Worm (Caenorhabditis elegans) whole organism, late embryonic: ENCODE measurements around the gene C44B12.9.

ENCODE experiments used
- T23F11.4 ChIP-seq: fragments of 200-800 bp; sonication (Bioruptor generic); optimal IDR thresholded peaks from 2 replicates; lab custom pipeline; 2018; ENCODE audit warnings: mild to moderate bottlenecking, missing genetic modification characterization, missing compliant biosample characterization
- ama-1 ChIP-seq: fragments of 150-350 bp; optimal IDR thresholded peaks from 2 replicates; lab custom pipeline; 2014
- ceh-14 ChIP-seq: sonication (generic microtip); optimal IDR thresholded peaks from 2 replicates; lab custom pipeline; 2016; ENCODE audit warnings: missing genotype, missing genetic modification characterization, missing compliant biosample characterization
- ceh-19 ChIP-seq: fragments of 200-800 bp; sonication (Bioruptor generic); optimal IDR thresholded peaks from 2 replicates; lab custom pipeline; 2018; ENCODE audit warnings: mild to moderate bottlenecking, missing genetic modification characterization, missing compliant biosample characterization
- ceh-9 ChIP-seq: sonication (generic microtip); optimal IDR thresholded peaks from 2 replicates; lab custom pipeline; 2016; ENCODE audit warnings: mild to moderate bottlenecking, missing genetic modification characterization, inconsistent platforms, missing compliant biosample characterization
- elt-2 ChIP-seq: sonication (generic microtip); optimal IDR thresholded peaks from 2 replicates; lab custom pipeline; 2016; ENCODE audit warnings: missing genetic modification reagents, missing genetic modification characterization, missing compliant biosample characterization
- hlh-15 ChIP-seq: sonication (generic microtip); optimal IDR thresholded peaks from 2 replicates; lab custom pipeline; 2016; ENCODE audit warnings: missing genetic modification characterization, missing compliant biosample characterization
- hlh-30 ChIP-seq: sonication (generic microtip); optimal IDR thresholded peaks from 2 replicates; lab custom pipeline; 2017; ENCODE audit warnings: antibody characterized with exemption, missing genetic modification characterization, missing compliant biosample characterization; ENCODE audit not compliant: insufficient read depth
- hlh-8 ChIP-seq: sonication (generic microtip); optimal IDR thresholded peaks from 2 replicates; lab custom pipeline; 2016; ENCODE audit warnings: missing genotype, missing genetic modification characterization, missing compliant biosample characterization
- nhr-11 ChIP-seq: fragments of 150-350 bp; optimal IDR thresholded peaks from 2 replicates; lab custom pipeline; 2014; ENCODE audit warnings: missing biosample characterization, missing genetic modification characterization
- pag-3 ChIP-seq: sonication (generic microtip); optimal IDR thresholded peaks from 2 replicates; lab custom pipeline; 2016; ENCODE audit warnings: missing compliant biosample characterization, missing genetic modification characterization, borderline replicate concordance
- pqm-1 ChIP-seq: sonication (generic microtip); optimal IDR thresholded peaks from 2 replicates; lab custom pipeline; 2016; ENCODE audit warnings: missing genetic modification characterization, missing compliant biosample characterization

DNA sequence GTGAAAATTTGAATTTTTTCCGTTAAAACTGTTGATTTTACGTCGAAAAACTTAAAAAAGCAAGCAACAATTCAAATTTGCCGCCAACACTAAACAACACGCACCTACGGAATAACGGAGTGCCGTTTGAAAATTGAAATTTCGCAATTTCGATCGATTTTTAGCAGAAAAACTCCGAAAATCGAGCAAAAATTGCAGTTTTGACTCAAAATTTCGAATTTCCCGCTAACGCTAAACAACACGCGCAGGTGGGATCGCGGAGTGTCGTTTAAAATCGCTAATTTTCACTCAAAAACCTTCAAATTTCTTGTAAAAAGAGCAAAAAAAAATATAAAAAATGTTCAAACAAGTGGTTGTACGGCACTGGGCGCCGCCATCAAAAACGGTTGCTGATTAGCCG is 45.9 kb downstream of the C44B12.9 start:
- TF ChIP-seq hlh-30 (tag; lab: Kevin White, UChicago) (no peak), ceh-9 (no peak), T23F11.4 (no peak), nhr-11 (tag; lab: Kevin White, UChicago) (no peak), hlh-15 (tag; lab: Kevin White, UChicago) (no peak), pag-3 (no peak), ceh-14 (tag; lab: Kevin White, UChicago) (no peak), ama-1 (lab: Kevin White, UChicago) (no peak), pqm-1 (no peak), elt-2 (tag; lab: Kevin White, UChicago) (no peak), hlh-8 (no peak), ceh-19 (no peak)
